Fruit fly (Drosophila melanogaster) whole organism: ENCODE results near the gene CG6418.

ENCODE experiments used
- CG8478 ChIP-seq: fragments of >200 bp; optimal IDR thresholded peaks from 2 replicates; lab custom pipeline; 2018; ENCODE audit warnings: inconsistent platforms
- Dll ChIP-seq: fragments of >200 bp; optimal IDR thresholded peaks from 2 replicates; lab custom pipeline; 2017
- psq ChIP-seq: fragments of >200 bp; optimal IDR thresholded peaks from 2 replicates; lab custom pipeline; 2017

DNA sequence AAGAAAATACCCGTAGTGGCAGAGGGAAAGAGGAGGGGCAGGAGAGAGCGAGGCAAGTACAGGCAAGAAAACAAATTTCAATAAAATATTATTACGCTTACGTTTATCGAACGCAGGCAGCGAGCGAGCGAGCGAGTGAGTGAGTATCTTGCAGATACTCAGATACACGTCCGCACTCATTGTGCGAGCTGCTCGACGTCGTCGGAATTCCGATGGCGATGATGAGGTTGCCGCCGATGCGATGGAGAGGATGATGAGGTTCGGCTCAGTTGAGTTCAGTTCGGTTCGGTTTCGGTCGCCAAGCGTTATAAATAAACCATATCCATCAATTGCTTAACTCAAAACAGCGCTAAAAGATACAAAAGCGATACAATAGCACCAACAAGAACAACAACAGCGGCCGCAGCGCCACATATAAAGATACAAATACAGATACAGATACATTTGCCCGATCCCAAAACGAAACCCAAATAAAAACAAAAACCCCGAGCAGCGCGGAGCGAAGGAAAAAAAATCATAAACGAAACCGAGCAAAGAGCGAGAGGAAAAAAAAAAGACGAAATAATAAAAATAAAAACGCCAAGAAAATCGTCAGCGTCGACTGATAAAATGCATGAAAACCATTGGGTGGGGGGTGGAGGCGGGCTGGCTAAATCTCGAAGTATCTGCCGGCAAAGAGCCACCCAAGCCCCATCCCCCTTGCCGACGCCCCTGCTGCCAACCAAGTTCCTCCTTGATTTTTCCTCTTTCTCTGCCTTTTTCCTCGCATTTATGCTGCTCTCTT lies 26.3 kb downstream of the CG6418 start:
- TF ChIP-seq psq (lab: Kevin White, UChicago), result no peak
- TF ChIP-seq CG8478, result no peak
- TF ChIP-seq Dll, result no peak
